Fruit fly (Drosophila melanogaster) whole organism, embryonic: ENCODE data around the gene CG32117.

Source experiments
- CG16779 ChIP-seq: fragments of 200-800 bp; sonication (Bioruptor generic); IDR thresholded peaks from 2 replicates; pipeline ENCODE4 v1.3.6; 2022; ENCODE audit warnings: missing biosample characterization, missing genetic modification characterization
- CG16813 ChIP-seq: fragments of 200-800 bp; sonication (Bioruptor generic); IDR thresholded peaks from 3 replicates; pipeline ENCODE4 v1.3.6; 2022; ENCODE audit warnings: missing biosample characterization, missing genetic modification characterization; ENCODE audit not compliant: partially characterized antibody
- CG32772 ChIP-seq: fragments of 200-800 bp; sonication (Bioruptor generic); IDR thresholded peaks from 2 replicates; pipeline ENCODE4 v1.3.6; 2022; ENCODE audit warnings: missing biosample characterization, missing genetic modification characterization
- CG4328 ChIP-seq: fragments of 200-800 bp; sonication (Bioruptor generic); optimal IDR thresholded peaks from 3 replicates; lab custom pipeline; 2017; ENCODE audit warnings: missing biosample characterization, missing genetic modification reagents, missing genetic modification characterization
- CG4707 ChIP-seq: fragments of 200-800 bp; sonication (Bioruptor generic); optimal IDR thresholded peaks from 2 replicates; lab custom pipeline; 2018; ENCODE audit warnings: missing biosample characterization, mild to moderate bottlenecking, missing genetic modification characterization, moderate library complexity
- CG4820 ChIP-seq: fragments of 200-800 bp; sonication (Bioruptor generic); optimal IDR thresholded peaks from 3 replicates; lab custom pipeline; 2016; ENCODE audit warnings: missing biosample characterization, missing genetic modification characterization
- CG5245 ChIP-seq: fragments of 200-800 bp; sonication (Bioruptor generic); optimal IDR thresholded peaks from 3 replicates; lab custom pipeline; 2016; ENCODE audit warnings: missing biosample characterization, missing genetic modification characterization
- Gsc ChIP-seq: fragments of 200-800 bp; sonication (Bioruptor generic); IDR thresholded peaks from 2 replicates; pipeline ENCODE4 v1.3.6; 2022; ENCODE audit warnings: missing biosample characterization, missing genetic modification characterization
- ewg ChIP-seq: fragments of 200-800 bp; sonication (Bioruptor generic); optimal IDR thresholded peaks from 3 replicates; lab custom pipeline; 2017; ENCODE audit warnings: mild to moderate bottlenecking, missing biosample characterization, missing genetic modification reagents, missing genetic modification characterization
- lbe ChIP-seq: fragments of 200-800 bp; sonication (Bioruptor generic); optimal IDR thresholded peaks from 2 replicates; lab custom pipeline; 2016; ENCODE audit warnings: missing biosample characterization, mild to moderate bottlenecking, missing genetic modification characterization
- onecut ChIP-seq: fragments of 200-800 bp; sonication (Bioruptor generic); IDR thresholded peaks from 2 replicates; pipeline ENCODE4 v1.3.6; 2022; ENCODE audit warnings: missing biosample characterization, missing genetic modification characterization
- scrt ChIP-seq: fragments of 200-800 bp; sonication (Bioruptor generic); optimal IDR thresholded peaks from 2 replicates; lab custom pipeline; 2018; ENCODE audit warnings: missing biosample characterization, mild to moderate bottlenecking, missing genetic modification characterization, moderate library complexity
- zf30C ChIP-seq: fragments of 200-800 bp; sonication (Bioruptor generic); optimal IDR thresholded peaks from 3 replicates; lab custom pipeline; 2018; ENCODE audit warnings: missing biosample characterization, mild to moderate bottlenecking, missing genetic modification characterization

The CG32117 gene

dm6 chr3L:12857553-12858122 is 45.9 kb downstream of the CG32117 start (continued):
- TF ChIP-seq CG16779 (GFP tag; lab: Robert Waterston, UW) = no peak
- no peak for TF ChIP-seq scrt (GFP tag; lab: Kevin White, UChicago)
- TF ChIP-seq CG16813 (GFP tag; lab: Robert Waterston, UW) = peak; percentile 57; the same call in 2 of the 3 replicates
- no peak for TF ChIP-seq CG4820
- TF ChIP-seq CG5245 = no peak
- TF ChIP-seq CG4707 (GFP tag; lab: Kevin White, UChicago) = no peak
- no peak for TF ChIP-seq zf30C (GFP tag; lab: Kevin White, UChicago)

- TF ChIP-seq lbe (GFP tag; lab: Kevin White, UChicago) (no peak), CG32772 (GFP tag; lab: Robert Waterston, UW) (no peak), Gsc (GFP tag; lab: Robert Waterston, UW) (no peak), scrt (GFP tag; lab: Kevin White, UChicago) (peak; percentile 59), ewg (peak; percentile 71), CG4328 (GFP tag; lab: Kevin White, UChicago) (no peak), onecut (GFP tag; lab: Robert Waterston, UW) (peak; percentile 93)
Measured at dm6 chr3L:12853423-12853822, 50.1 kb downstream of the CG32117 start, which contains the start of gene Ent3. Ent3 (plus strand) TSS chr3L:12853646.
